Fruit fly (Drosophila melanogaster): ENCODE measurements around the gene Cpsf5.

- TF ChIP-seq psq (optimal IDR thresholded peaks at IDR 0.05) = no peak
- TF ChIP-seq Sin3A (optimal IDR thresholded peaks at IDR 0.05) = no peak
- no peak for TF ChIP-seq insv (optimal IDR thresholded peaks at IDR 0.05)
- TF ChIP-seq Myc (optimal IDR thresholded peaks at IDR 0.05) = no peak
- no peak for TF ChIP-seq h (optimal IDR thresholded peaks at IDR 0.05)
- TF ChIP-seq ttk (optimal IDR thresholded peaks at IDR 0.05) = no peak
Measured at dm6 chr3L:9379484-9380343, 31.1 kb upstream of the Cpsf5 start, which contains the start of gene Hsp67Ba.

Measured in Kc167 (cell line).